Fruit fly (Drosophila melanogaster): ENCODE measurements around the gene Atg16.

Atg16 gene

DNA sequence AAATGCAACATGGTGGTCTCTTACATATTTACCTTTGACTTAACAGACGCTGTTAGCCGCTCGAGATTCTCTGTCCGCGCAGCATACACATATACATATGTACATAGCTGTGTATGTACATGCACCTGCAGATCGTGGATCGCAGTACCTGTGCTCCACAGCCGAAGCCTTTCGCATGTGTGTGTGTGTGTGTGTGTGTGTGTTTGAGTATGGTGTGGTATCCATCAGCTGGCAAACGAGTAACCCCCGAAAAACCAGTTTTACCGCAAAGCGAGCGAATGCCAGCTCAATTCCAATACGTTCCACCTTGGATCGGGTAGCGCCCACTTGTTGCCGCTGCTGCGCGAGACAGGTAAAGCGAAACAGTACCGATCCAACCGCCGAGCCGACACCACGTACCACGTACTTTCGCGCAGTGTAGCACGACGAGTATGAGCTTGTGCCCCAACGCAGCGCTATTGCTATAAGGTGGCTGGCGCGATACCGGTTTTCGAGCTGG is 6.4 kb upstream of the Atg16 start, which contains the start of gene Cad99C (continued):
- no peak for TF ChIP-seq crol (GFP tag; IDR thresholded peaks at IDR 0.05)
- TF ChIP-seq nerfin-2 (GFP tag; IDR thresholded peaks at IDR 0.05; ENCODE audit: partially characterized antibody), result no peak
- TF ChIP-seq maf-S (GFP tag; optimal IDR thresholded peaks at IDR 0.05), result no peak
- 0 out of 2 replicates have a peak, but pooled peaks have one; percentile 15 for TF ChIP-seq CG3847 (GFP tag; IDR thresholded peaks at IDR 0.05)
- peak; percentile 50 for TF ChIP-seq nom (GFP tag; optimal IDR thresholded peaks at IDR 0.05)
- peak; percentile 22; the same call in 1 of the 3 replicates for TF ChIP-seq CG6791 (GFP tag; IDR thresholded peaks at IDR 0.05; ENCODE audit: partially characterized antibody)
- no peak for TF ChIP-seq CG16813 (GFP tag; IDR thresholded peaks at IDR 0.05; ENCODE audit: partially characterized antibody)
- TF ChIP-seq CG14860 (GFP tag; IDR thresholded peaks at IDR 0.05; ENCODE audit: partially characterized antibody), result no peak
- TF ChIP-seq Hsf (GFP tag; optimal IDR thresholded peaks at IDR 0.05), result no peak
- TF ChIP-seq vfl (GFP tag; optimal IDR thresholded peaks at IDR 0.05), result no peak

DNA sequence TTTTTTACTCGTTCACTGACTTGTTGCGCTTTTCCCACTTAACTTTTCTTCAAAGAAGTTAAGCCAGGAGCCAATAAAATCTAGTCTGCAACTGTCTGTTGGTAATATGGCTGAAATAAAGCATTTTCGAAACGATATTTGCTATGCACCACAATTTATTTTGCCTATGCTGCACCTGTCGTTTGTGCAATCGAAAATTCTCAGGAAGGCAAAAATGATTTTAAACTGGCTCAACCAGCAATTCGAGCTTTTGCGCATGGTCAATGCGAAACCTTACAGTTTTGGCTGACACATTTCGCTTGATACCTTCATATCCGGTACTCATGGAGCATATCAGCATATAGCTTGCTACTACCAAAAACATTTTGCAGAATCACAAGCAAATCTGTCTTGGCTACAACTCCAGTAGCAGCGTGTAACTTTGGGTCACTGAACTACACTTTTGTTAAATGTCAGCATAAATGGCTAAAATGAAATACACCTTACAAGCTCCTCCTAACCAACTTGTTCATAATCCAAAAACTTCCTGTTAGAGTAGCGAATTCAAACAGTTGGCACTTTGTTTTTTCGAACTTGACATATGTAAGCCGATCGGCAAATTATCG is 4.9 kb upstream of the Atg16 start:
- no peak for TF ChIP-seq Six4 (GFP tag; optimal IDR thresholded peaks at IDR 0.05)
- TF ChIP-seq ro (GFP tag; IDR thresholded peaks at IDR 0.05), result no peak
- no peak for TF ChIP-seq C15 (GFP tag; IDR thresholded peaks at IDR 0.05)
- no peak for TF ChIP-seq h (optimal IDR thresholded peaks at IDR 0.05)
- no peak for TF ChIP-seq dmrt11E (tag; optimal IDR thresholded peaks at IDR 0.05)
- TF ChIP-seq gcm2 (GFP tag; optimal IDR thresholded peaks at IDR 0.05), result no peak

DNA sequence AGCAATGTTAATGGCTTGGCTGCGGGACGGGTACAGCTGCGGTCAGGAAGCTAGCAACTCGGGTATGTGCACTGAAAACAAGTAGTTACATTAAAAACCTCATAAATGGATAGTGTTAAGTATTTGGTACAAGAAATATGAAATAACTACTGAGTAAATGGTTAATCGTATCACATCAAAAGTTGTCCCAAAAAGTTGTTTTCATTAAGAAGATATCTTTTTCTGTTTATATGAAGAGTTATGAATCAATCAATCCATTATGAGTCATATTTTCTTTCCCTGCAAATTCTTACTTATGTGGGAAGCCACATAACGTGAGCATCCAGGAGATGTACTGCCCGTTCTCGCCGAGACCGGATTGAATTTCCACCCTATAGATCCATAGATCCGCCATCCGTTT is 3.9 kb upstream of the Atg16 start:
- TF ChIP-seq wdn (GFP tag; IDR thresholded peaks at IDR 0.05) (no peak), dimm (GFP tag; IDR thresholded peaks at IDR 0.05) (no peak), CG18262 (tag; optimal IDR thresholded peaks at IDR 0.05) (no peak), CG10979 (tag; optimal IDR thresholded peaks at IDR 0.05) (peak; percentile 0), CG8290 (GFP tag; optimal IDR thresholded peaks at IDR 0.05) (no peak), CG8290 (tag; optimal IDR thresholded peaks at IDR 0.05) (no peak)

DNA sequence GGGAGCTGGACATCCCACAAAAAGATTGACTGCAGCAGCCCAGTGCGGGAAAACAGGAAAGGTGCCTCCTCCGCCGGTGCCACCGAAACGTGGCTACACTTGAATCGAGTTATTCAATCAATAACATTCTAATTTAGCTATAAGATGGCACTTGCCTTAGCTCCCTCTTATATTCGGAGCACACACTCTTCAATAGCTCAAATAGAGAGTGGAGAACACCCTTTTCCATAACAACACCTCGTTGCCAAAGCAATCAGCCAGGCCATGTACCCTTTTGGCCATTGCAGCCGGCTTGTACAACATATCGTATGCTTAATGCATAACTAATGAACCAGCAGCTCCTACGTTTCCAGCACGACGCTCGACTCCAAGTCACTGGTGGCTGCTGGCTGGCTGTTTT is 2.9 kb upstream of the Atg16 start:
- peak; percentile 56; the same call in 1 of the 2 replicates for TF ChIP-seq vvl (GFP tag; IDR thresholded peaks at IDR 0.05)
- TF ChIP-seq CG13123 (GFP tag; optimal IDR thresholded peaks at IDR 0.05), result no peak
- peak; percentile 59 for TF ChIP-seq Drgx (GFP tag; IDR thresholded peaks at IDR 0.05)
- TF ChIP-seq Sry-δ (GFP tag; optimal IDR thresholded peaks at IDR 0.05), result no peak

DNA sequence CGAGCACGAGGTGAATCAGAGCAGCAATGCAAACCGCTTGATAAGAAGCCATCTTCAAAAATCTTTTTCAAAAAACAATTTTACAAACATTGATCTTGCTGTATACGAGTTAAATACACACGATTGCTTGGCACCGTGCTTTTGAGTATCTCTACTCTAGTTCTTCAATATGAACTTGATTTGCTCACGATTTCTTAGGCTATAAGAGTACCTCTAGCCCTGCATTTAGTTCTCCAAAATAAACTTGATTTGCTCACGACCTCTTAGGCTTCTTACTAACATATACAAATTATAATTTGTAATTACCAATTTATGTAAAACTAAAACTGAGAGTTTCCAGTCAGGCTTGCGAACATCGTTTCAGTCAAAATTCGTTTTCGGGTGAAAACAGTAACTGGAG is 1.3 kb upstream of the Atg16 start, which contains the start of gene CG42592:
Gene CG42592, minus strand, starts transcription at position 101 of the 400 bp plus-strand sequence.
- no peak for TF ChIP-seq TFAM (GFP tag; optimal IDR thresholded peaks at IDR 0.05)
- TF ChIP-seq nmo (GFP tag; optimal IDR thresholded peaks at IDR 0.05), result no peak
- TF ChIP-seq HHEX (GFP tag; optimal IDR thresholded peaks at IDR 0.05), result no peak
- no peak for TF ChIP-seq caup (GFP tag; optimal IDR thresholded peaks at IDR 0.05; ENCODE audit: severe bottlenecking)
- no peak for TF ChIP-seq zen2 (GFP tag; IDR thresholded peaks at IDR 0.05; ENCODE audit: partially characterized antibody)
- no peak for TF ChIP-seq CG12299 (tag; optimal IDR thresholded peaks at IDR 0.05)
- TF ChIP-seq CG15073 (GFP tag; optimal IDR thresholded peaks at IDR 0.05), result no peak
- TF ChIP-seq zfh2 (GFP tag; optimal IDR thresholded peaks at IDR 0.05), result no peak
- no peak for TF ChIP-seq CG7745 (tag; optimal IDR thresholded peaks at IDR 0.05)
- no peak for TF ChIP-seq Hmx (GFP tag; optimal IDR thresholded peaks at IDR 0.05)
- TF ChIP-seq Doc3 (GFP tag; IDR thresholded peaks at IDR 0.05; ENCODE audit: partially characterized antibody), result no peak
- TF ChIP-seq CG32767 (GFP tag; IDR thresholded peaks at IDR 0.05), result no peak

All from whole organism, embryonic.